Worm (Caenorhabditis elegans) whole organism, L2 larva: Measurements from ENCODE around the gene srh-74.

Experiments used
- F13H6.1 ChIP-seq: sonication (generic microtip); optimal IDR thresholded peaks from 2 replicates; lab custom pipeline; 2016; ENCODE audit warnings: missing genetic modification characterization, missing compliant biosample characterization
- R02D3.7 ChIP-seq: fragments of 150-350 bp; optimal IDR thresholded peaks from 2 replicates; lab custom pipeline; 2014; ENCODE audit warnings: missing biosample characterization, missing genetic modification characterization
- Y55F3AM.14 ChIP-seq: fragments of 200-800 bp; sonication (Bioruptor generic); optimal IDR thresholded peaks from 2 replicates; lab custom pipeline; 2018; ENCODE audit warnings: mild to moderate bottlenecking, missing genetic modification characterization, missing compliant biosample characterization
- alr-1 ChIP-seq: fragments of 150-350 bp; optimal IDR thresholded peaks from 2 replicates; lab custom pipeline; 2014; ENCODE audit warnings: missing biosample characterization, missing genetic modification characterization
- aly-2 ChIP-seq: fragments of 150-350 bp; optimal IDR thresholded peaks from 2 replicates; lab custom pipeline; 2014; ENCODE audit warnings: missing biosample characterization, missing genetic modification characterization
- ama-1 ChIP-seq: fragments of 150-350 bp; optimal IDR thresholded peaks from 2 replicates; lab custom pipeline; 2018; ENCODE audit warnings: inconsistent platforms
- blmp-1 ChIP-seq: sonication (generic microtip); optimal IDR thresholded peaks from 2 replicates; lab custom pipeline; 2017; ENCODE audit warnings: missing genetic modification characterization, mild to moderate bottlenecking, missing compliant biosample characterization, antibody characterized with exemption, moderate library complexity; ENCODE audit not compliant: insufficient read depth
- ceh-16 ChIP-seq: fragments of 150-350 bp; optimal IDR thresholded peaks from 2 replicates; lab custom pipeline; 2014; ENCODE audit warnings: missing biosample characterization, missing genetic modification characterization
- ceh-82 ChIP-seq: fragments of 150-350 bp; optimal IDR thresholded peaks from 2 replicates; lab custom pipeline; 2014; ENCODE audit warnings: missing biosample characterization, missing genetic modification characterization
- egl-27 ChIP-seq: sonication (generic microtip); optimal IDR thresholded peaks from 3 replicates; lab custom pipeline; 2017; ENCODE audit warnings: missing biosample characterization, missing genetic modification reagents, missing genetic modification characterization
- elt-1 ChIP-seq: fragments of 150-350 bp; optimal IDR thresholded peaks from 2 replicates; lab custom pipeline; 2014; ENCODE audit warnings: missing biosample characterization, missing genetic modification characterization
- elt-3 ChIP-seq: sonication (generic microtip); optimal IDR thresholded peaks from 2 replicates; lab custom pipeline; 2017; ENCODE audit warnings: missing biosample characterization, missing genetic modification characterization
- lin-13 ChIP-seq: fragments of 150-350 bp; optimal IDR thresholded peaks from 2 replicates; lab custom pipeline; 2014; ENCODE audit warnings: missing biosample characterization, missing genetic modification reagents, missing genetic modification characterization
- lsy-2 ChIP-seq, 2 experiments: fragments of 150-350 bp in 1 of 2; sonication (generic microtip) in 1 of 2; optimal IDR thresholded peaks; 2 replicates each; lab custom pipeline; 2014 to 2017; ENCODE audit warnings: missing biosample characterization in 2 of 2, missing genetic modification characterization in 2 of 2
- mab-5 ChIP-seq: fragments of 150-350 bp; optimal IDR thresholded peaks from 2 replicates; lab custom pipeline; 2014; ENCODE audit warnings: missing biosample characterization, missing genetic modification characterization
- mbf-1 ChIP-seq: sonication (generic microtip); optimal IDR thresholded peaks from 2 replicates; lab custom pipeline; 2017; ENCODE audit warnings: missing biosample characterization, missing genetic modification characterization
- mdl-1 ChIP-seq, 2 experiments: fragments of 150-350 bp in 1 of 2; sonication (generic microtip) in 1 of 2; optimal IDR thresholded peaks; 2 replicates each; lab custom pipeline; 2017; ENCODE audit warnings: missing biosample characterization in 2 of 2, missing genetic modification characterization in 2 of 2
- nhr-10 ChIP-seq: sonication (generic microtip); optimal IDR thresholded peaks from 2 replicates; lab custom pipeline; 2017; ENCODE audit warnings: missing biosample characterization, missing genetic modification characterization
- nhr-12 ChIP-seq: fragments of 150-350 bp; optimal IDR thresholded peaks from 2 replicates; lab custom pipeline; 2014; ENCODE audit warnings: missing biosample characterization, missing genetic modification characterization
- nhr-129 ChIP-seq: fragments of 150-350 bp; optimal IDR thresholded peaks from 2 replicates; lab custom pipeline; 2014; ENCODE audit warnings: missing biosample characterization, missing genetic modification characterization
- nhr-21 ChIP-seq: fragments of 150-350 bp; optimal IDR thresholded peaks from 2 replicates; lab custom pipeline; 2014; ENCODE audit warnings: missing biosample characterization, missing genetic modification characterization
- nhr-23 ChIP-seq: fragments of 150-350 bp; optimal IDR thresholded peaks from 2 replicates; lab custom pipeline; 2014; ENCODE audit warnings: missing biosample characterization, missing genetic modification reagents, missing genetic modification characterization
- nhr-25 ChIP-seq: fragments of 150-350 bp; sonication (generic microtip); optimal IDR thresholded peaks from 3 replicates; lab custom pipeline; 2014; ENCODE audit warnings: missing biosample characterization, missing genetic modification characterization
- nhr-6 ChIP-seq: fragments of 150-350 bp; optimal IDR thresholded peaks from 2 replicates; lab custom pipeline; 2014; ENCODE audit warnings: missing biosample characterization, missing genetic modification characterization
- nhr-77 ChIP-seq: fragments of 150-350 bp; optimal IDR thresholded peaks from 2 replicates; lab custom pipeline; 2014; ENCODE audit warnings: missing biosample characterization, missing genetic modification characterization
- sem-4 ChIP-seq: fragments of 150-350 bp; optimal IDR thresholded peaks from 2 replicates; lab custom pipeline; 2014; ENCODE audit warnings: missing biosample characterization, missing genetic modification reagents, missing genetic modification characterization
- sma-3 ChIP-seq: sonication (generic microtip); optimal IDR thresholded peaks from 2 replicates; lab custom pipeline; 2016; ENCODE audit warnings: missing genetic modification reagents, missing genetic modification characterization, missing compliant biosample characterization
- sma-9 ChIP-seq, 2 experiments: fragments of 150-350 bp in 1 of 2; sonication (generic microtip) in 1 of 2; optimal IDR thresholded peaks; 2 replicates each; lab custom pipeline; 2014 to 2016; ENCODE audit warnings: missing genetic modification characterization in 2 of 2, mild to moderate bottlenecking in 1 of 2, missing biosample characterization in 1 of 2, missing compliant biosample characterization in 1 of 2, missing genetic modification reagents in 1 of 2, moderate library complexity in 1 of 2
- unc-55 ChIP-seq: fragments of 150-350 bp; sonication (generic microtip); optimal IDR thresholded peaks from 3 replicates; lab custom pipeline; 2014; ENCODE audit warnings: missing biosample characterization, missing genetic modification reagents, missing genetic modification characterization
- zag-1 ChIP-seq: fragments of 150-350 bp; optimal IDR thresholded peaks from 2 replicates; lab custom pipeline; 2014; ENCODE audit warnings: missing biosample characterization, missing genetic modification characterization
- ztf-1 ChIP-seq: fragments of 200-800 bp; sonication (Bioruptor generic); conservative IDR thresholded peaks from 2 replicates; pipeline ENCODE4 v1.3.6; 2022; ENCODE audit warnings: missing genetic modification characterization, missing compliant biosample characterization
- ztf-11 ChIP-seq: sonication (generic microtip); optimal IDR thresholded peaks from 2 replicates; lab custom pipeline; 2017; ENCODE audit warnings: missing biosample characterization, missing genetic modification characterization

Gene srh-74

ce11 chrV:11059180-11059579, 10.6 kb upstream of the srh-74 start, which contains the start of gene T04C12.1:
TSS of gene T04C12.1 (minus strand) at chrV:11059269.
- TF ChIP-seq F13H6.1 (tag; lab: Kevin White, UChicago) (no peak), blmp-1 (tag; lab: Kevin White, UChicago) (no peak), lin-13 (GFP tag; lab: Kevin White, UChicago) (no peak), lsy-2 (tag; optimal IDR thresholded peaks at IDR 0.05; lab: Kevin White, UChicago) (no peak), zag-1 (tag; lab: Kevin White, UChicago) (no peak), nhr-12 (tag; lab: Kevin White, UChicago) (no peak), nhr-25 (tag; lab: Kevin White, UChicago) (peak; percentile 29), unc-55 (GFP tag; lab: Kevin White, UChicago) (no peak), nhr-23 (tag; lab: Kevin White, UChicago) (no peak), sma-9 (GFP tag; optimal IDR thresholded peaks at IDR 0.05; lab: Kevin White, UChicago) (peak; percentile 9), sma-9 (tag; optimal IDR thresholded peaks at IDR 0.05; lab: Kevin White, UChicago) (no peak), nhr-77 (tag; lab: Kevin White, UChicago) (no peak), ama-1 (lab: Kevin White, UChicago) (peak; percentile 56), alr-1 (tag; lab: Kevin White, UChicago) (no peak), ceh-16 (tag; lab: Kevin White, UChicago) (no peak), mab-5 (no peak), ceh-82 (tag; lab: Kevin White, UChicago) (no peak), elt-3 (tag; lab: Kevin White, UChicago) (no peak)

- no peak for TF ChIP-seq nhr-23 (tag; lab: Kevin White, UChicago)
- TF ChIP-seq sma-3 (GFP tag; lab: Kevin White, UChicago), result no peak
Measured at ce11 chrV:11057043-11057442, 8.5 kb upstream of the srh-74 start, which contains the start of gene srh-75. TSS of gene srh-75 (minus strand) at chrV:11057143.

- TF ChIP-seq elt-1 (no peak), alr-1 (tag; lab: Kevin White, UChicago) (no peak), nhr-10 (no peak), ztf-1 (GFP tag; lab: Robert Waterston, UW) (no peak)
Measured at ce11 chrV:11056484-11056883, 7.9 kb upstream of the srh-74 start.

ce11 chrV:11053827-11054226, 5.2 kb upstream of the srh-74 start, which contains the start of gene T04C12.7:
TSS of gene T04C12.7 (plus strand) at chrV:11054127.
- TF ChIP-seq ceh-16 (tag; lab: Kevin White, UChicago), result no peak
- TF ChIP-seq Y55F3AM.14 (GFP tag; lab: Kevin White, UChicago), result no peak
- TF ChIP-seq mdl-1 (tag; optimal IDR thresholded peaks at IDR 0.05; lab: Kevin White, UChicago), result no peak
- no peak for TF ChIP-seq egl-27 (tag; lab: Kevin White, UChicago)
- no peak for TF ChIP-seq R02D3.7
- no peak for TF ChIP-seq mab-5
- no peak for TF ChIP-seq sem-4
- TF ChIP-seq nhr-6 (tag; lab: Kevin White, UChicago), result no peak
- TF ChIP-seq nhr-10, result no peak
- TF ChIP-seq zag-1 (tag; lab: Kevin White, UChicago), result no peak
- TF ChIP-seq ztf-1 (GFP tag; lab: Robert Waterston, UW), result no peak
- no peak for TF ChIP-seq nhr-23 (tag; lab: Kevin White, UChicago)

- TF ChIP-seq ceh-16 (tag; lab: Kevin White, UChicago), result no peak
- no peak for TF ChIP-seq ztf-11 (tag; lab: Kevin White, UChicago)
- no peak for TF ChIP-seq nhr-129
- no peak for TF ChIP-seq lin-13 (GFP tag; lab: Kevin White, UChicago)
- TF ChIP-seq elt-1, result no peak
- no peak for TF ChIP-seq lsy-2 (tag; optimal IDR thresholded peaks at IDR 0.05; lab: Kevin White, UChicago)
- no peak for TF ChIP-seq aly-2 (tag; lab: Kevin White, UChicago)
- TF ChIP-seq nhr-21 (tag; lab: Kevin White, UChicago), result no peak
- TF ChIP-seq mbf-1 (tag; lab: Kevin White, UChicago), result no peak
- TF ChIP-seq, all 48 proteins: peak for 0
Measured at ce11 chrV:11051921-11052320, 3.3 kb upstream of the srh-74 start, which contains the start of gene T04C12.33. TSS of gene T04C12.33 (plus strand) at chrV:11052221.
